Worm (Caenorhabditis elegans) whole organism, L4 larva: Measurements from ENCODE around the gene yju-2.

Experiments
- D1046.2 ChIP-seq: fragments of 200-800 bp; sonication (Bioruptor generic); IDR thresholded peaks from 2 replicates; pipeline ENCODE4 v1.3.6; 2022; ENCODE audit warnings: missing genetic modification characterization, missing compliant biosample characterization
- F26F4.8 ChIP-seq: fragments of 200-800 bp; sonication (Bioruptor generic); conservative IDR thresholded peaks from 2 replicates; pipeline ENCODE4 v1.3.6; 2022; ENCODE audit warnings: missing genetic modification characterization, missing compliant biosample characterization
- F44E2.7 ChIP-seq: fragments of 200-800 bp; sonication (Bioruptor generic); IDR thresholded peaks from 2 replicates; pipeline ENCODE4 v2.1.2; 2022; ENCODE audit warnings: missing genetic modification characterization, missing compliant biosample characterization
- R02D3.7 ChIP-seq: fragments of 150-350 bp; sonication (generic microtip); optimal IDR thresholded peaks from 3 replicates; lab custom pipeline; 2014; ENCODE audit warnings: missing biosample characterization, missing genetic modification characterization
- Y48G9A.11 ChIP-seq: fragments of 200-800 bp; sonication (Bioruptor generic); IDR thresholded peaks from 2 replicates; pipeline ENCODE4 v1.3.6; 2022; ENCODE audit warnings: missing genetic modification reagents, missing genetic modification characterization, missing compliant biosample characterization
- ZK337.2 ChIP-seq: fragments of 200-800 bp; sonication (Bioruptor generic); IDR thresholded peaks from 2 replicates; pipeline ENCODE4 v1.3.6; 2022; ENCODE audit warnings: missing genetic modification reagents, missing genetic modification characterization, missing compliant biosample characterization
- aly-2 ChIP-seq: sonication (generic microtip); optimal IDR thresholded peaks from 2 replicates; lab custom pipeline; 2018; ENCODE audit warnings: missing biosample characterization, missing genetic modification characterization
- attf-4 ChIP-seq: sonication (generic microtip); optimal IDR thresholded peaks from 3 replicates; lab custom pipeline; 2017; ENCODE audit warnings: missing biosample characterization, missing genetic modification characterization
- ceh-44 ChIP-seq: fragments of 200-800 bp; sonication (Bioruptor generic); IDR thresholded peaks from 2 replicates; pipeline ENCODE4 v1.3.6; 2022; ENCODE audit warnings: missing genetic modification reagents, missing genetic modification characterization, missing compliant biosample characterization
- ceh-62 ChIP-seq: sonication (generic microtip); optimal IDR thresholded peaks from 2 replicates; lab custom pipeline; 2017; ENCODE audit warnings: missing biosample characterization, missing genetic modification characterization
- ceh-82 ChIP-seq: sonication (generic microtip); optimal IDR thresholded peaks from 2 replicates; lab custom pipeline; 2017; ENCODE audit warnings: missing biosample characterization, missing genetic modification characterization
- daf-12 ChIP-seq: fragments of 150-350 bp; optimal IDR thresholded peaks from 2 replicates; lab custom pipeline; 2014; ENCODE audit warnings: missing biosample characterization, missing genetic modification reagents, missing genetic modification characterization
- daf-8 ChIP-seq: fragments of 200-800 bp; sonication (Bioruptor generic); IDR thresholded peaks from 2 replicates; pipeline ENCODE4 v1.3.6; 2022; ENCODE audit warnings: missing genetic modification characterization, missing compliant biosample characterization
- dmd-6 ChIP-seq: fragments of 200-800 bp; sonication (Bioruptor generic); IDR thresholded peaks from 2 replicates; pipeline ENCODE4 v1.3.6; 2022; ENCODE audit warnings: missing genetic modification reagents, missing genetic modification characterization, missing compliant biosample characterization
- dpl-1 ChIP-seq: fragments of 150-350 bp; optimal IDR thresholded peaks from 2 replicates; lab custom pipeline; 2014; ENCODE audit warnings: missing biosample characterization, missing genetic modification reagents, missing genetic modification characterization
- duxl-1 ChIP-seq: sonication (generic microtip); optimal IDR thresholded peaks from 2 replicates; lab custom pipeline; 2016; ENCODE audit warnings: mild to moderate bottlenecking, missing genetic modification characterization, moderate library complexity, missing compliant biosample characterization; ENCODE audit not compliant: poor library complexity
- dve-1 ChIP-seq: sonication (generic microtip); optimal IDR thresholded peaks from 2 replicates; lab custom pipeline; 2017; ENCODE audit warnings: antibody characterized with exemption, mild to moderate bottlenecking, missing genetic modification characterization, missing compliant biosample characterization; ENCODE audit not compliant: insufficient read depth
- egl-27 ChIP-seq: sonication (generic microtip); optimal IDR thresholded peaks from 3 replicates; lab custom pipeline; 2017; ENCODE audit warnings: missing biosample characterization, missing genetic modification reagents, missing genetic modification characterization
- fos-1 ChIP-seq: fragments of 150-350 bp; optimal IDR thresholded peaks from 2 replicates; lab custom pipeline; 2014; ENCODE audit warnings: missing biosample characterization, missing genetic modification characterization
- hif-1 ChIP-seq, 2 experiments: sonication (generic microtip); optimal IDR thresholded peaks; 2 replicates each; lab custom pipeline; 2016 to 2017; ENCODE audit warnings: missing compliant biosample characterization in 2 of 2, missing genetic modification characterization in 2 of 2, missing genetic modification reagents in 2 of 2, missing genotype in 2 of 2, mild to moderate bottlenecking in 1 of 2
- hlh-11 ChIP-seq: fragments of 200-800 bp; sonication (Bioruptor generic); optimal IDR thresholded peaks from 2 replicates; lab custom pipeline; 2018; ENCODE audit warnings: mild to moderate bottlenecking, missing genetic modification characterization, missing compliant biosample characterization
- lim-7 ChIP-seq: fragments of 200-800 bp; sonication (Bioruptor generic); IDR thresholded peaks from 2 replicates; pipeline ENCODE4 v1.3.6; 2022; ENCODE audit warnings: missing genetic modification characterization, missing compliant biosample characterization
- lin-13 ChIP-seq: fragments of 150-350 bp; optimal IDR thresholded peaks from 2 replicates; lab custom pipeline; 2014; ENCODE audit warnings: missing biosample characterization, missing genetic modification reagents, missing genetic modification characterization
- lin-29 ChIP-seq: fragments of 200-800 bp; sonication (Bioruptor generic); IDR thresholded peaks from 2 replicates; pipeline ENCODE4 v1.3.6; 2022; ENCODE audit warnings: missing genetic modification reagents, missing genetic modification characterization, missing compliant biosample characterization
- lsy-2 ChIP-seq, 2 experiments: fragments of 150-350 bp in 1 of 2; sonication (generic microtip) in 1 of 2; optimal IDR thresholded peaks; 2 replicates each; lab custom pipeline; 2014 to 2017; ENCODE audit warnings: missing biosample characterization in 2 of 2, missing genetic modification characterization in 2 of 2
- madf-5 ChIP-seq, 2 experiments: fragments of 200-800 bp; sonication (Bioruptor generic); IDR thresholded peaks; 2 replicates each; pipeline ENCODE4 v1.3.6; 2022; ENCODE audit warnings: missing compliant biosample characterization in 2 of 2, missing genetic modification characterization in 2 of 2
- madf-9 ChIP-seq: fragments of 200-800 bp; sonication (Bioruptor generic); conservative IDR thresholded peaks from 2 replicates; pipeline ENCODE4 v1.3.6; 2022; ENCODE audit warnings: missing genetic modification reagents, missing genetic modification characterization, missing compliant biosample characterization
- mdl-1 ChIP-seq, 2 experiments: fragments of 150-350 bp in 1 of 2; sonication (generic microtip) in 1 of 2; optimal IDR thresholded peaks; 2 replicates each; lab custom pipeline; 2014 to 2017; ENCODE audit warnings: missing biosample characterization in 2 of 2, missing genetic modification characterization in 2 of 2
- mdt-29 ChIP-seq: fragments of 200-800 bp; sonication (Bioruptor generic); IDR thresholded peaks from 2 replicates; pipeline ENCODE4 v1.3.6; 2022; ENCODE audit warnings: missing genetic modification reagents, missing genetic modification characterization, missing compliant biosample characterization
- nhr-11 ChIP-seq: fragments of 150-350 bp; optimal IDR thresholded peaks from 2 replicates; lab custom pipeline; 2014; ENCODE audit warnings: missing biosample characterization, missing genetic modification characterization
- nhr-237 ChIP-seq: sonication (generic microtip); optimal IDR thresholded peaks from 2 replicates; lab custom pipeline; 2017; ENCODE audit warnings: missing biosample characterization, missing genetic modification characterization
- nhr-41 ChIP-seq: fragments of 200-800 bp; sonication (Bioruptor generic); IDR thresholded peaks from 2 replicates; pipeline ENCODE4 v1.3.6; 2022; ENCODE audit warnings: missing genetic modification reagents, missing genetic modification characterization, missing compliant biosample characterization
- nhr-6 ChIP-seq: fragments of 150-350 bp; optimal IDR thresholded peaks from 2 replicates; lab custom pipeline; 2014; ENCODE audit warnings: missing biosample characterization, missing genetic modification characterization
- nhr-77 ChIP-seq: fragments of 150-350 bp; optimal IDR thresholded peaks from 2 replicates; lab custom pipeline; 2014; ENCODE audit warnings: missing biosample characterization, missing genetic modification characterization
- php-3 ChIP-seq: fragments of 200-800 bp; sonication (Bioruptor generic); IDR thresholded peaks from 2 replicates; pipeline ENCODE4 v1.3.6; 2022; ENCODE audit warnings: missing genetic modification reagents, missing genetic modification characterization, missing compliant biosample characterization
- pqm-1 ChIP-seq: sonication (generic microtip); optimal IDR thresholded peaks from 2 replicates; lab custom pipeline; 2017; ENCODE audit warnings: missing biosample characterization, missing genetic modification characterization
- rbr-2 ChIP-seq: sonication (generic microtip); optimal IDR thresholded peaks from 2 replicates; lab custom pipeline; 2016; ENCODE audit warnings: missing genotype, missing genetic modification characterization, missing compliant biosample characterization
- sdz-12 ChIP-seq: fragments of 200-800 bp; sonication (Bioruptor generic); optimal IDR thresholded peaks from 2 replicates; lab custom pipeline; 2018; ENCODE audit warnings: mild to moderate bottlenecking, missing genetic modification characterization, missing compliant biosample characterization
- set-16 ChIP-seq: fragments of 200-800 bp; sonication (Bioruptor generic); IDR thresholded peaks from 2 replicates; pipeline ENCODE4 v1.3.6; 2022; ENCODE audit warnings: missing genetic modification reagents, missing genetic modification characterization, missing compliant biosample characterization
- snpc-1.2 ChIP-seq: fragments of 200-800 bp; sonication (Bioruptor generic); IDR thresholded peaks from 2 replicates; pipeline ENCODE4 v1.3.6; 2022; ENCODE audit warnings: missing genetic modification reagents, missing genetic modification characterization, missing compliant biosample characterization
- spr-1 ChIP-seq: sonication (generic microtip); optimal IDR thresholded peaks from 2 replicates; lab custom pipeline; 2016; ENCODE audit warnings: mild to moderate bottlenecking, missing genetic modification characterization, missing compliant biosample characterization
- spr-3 ChIP-seq: fragments of 200-800 bp; sonication (Bioruptor generic); optimal IDR thresholded peaks from 2 replicates; lab custom pipeline; 2018; ENCODE audit warnings: mild to moderate bottlenecking, missing genetic modification characterization, missing compliant biosample characterization
- tra-1 ChIP-seq: fragments of 200-800 bp; sonication (Bioruptor generic); IDR thresholded peaks from 2 replicates; pipeline ENCODE4 v1.3.6; 2022; ENCODE audit warnings: missing genetic modification reagents, missing genetic modification characterization, missing compliant biosample characterization
- zag-1 ChIP-seq: fragments of 150-350 bp; optimal IDR thresholded peaks from 2 replicates; lab custom pipeline; 2014; ENCODE audit warnings: missing biosample characterization, missing genetic modification characterization
- zfp-2 ChIP-seq: sonication (generic microtip); optimal IDR thresholded peaks from 2 replicates; lab custom pipeline; 2016; ENCODE audit warnings: mild to moderate bottlenecking, missing genetic modification characterization, missing compliant biosample characterization
- zip-11 ChIP-seq: fragments of 200-800 bp; sonication (Bioruptor generic); IDR thresholded peaks from 2 replicates; pipeline ENCODE4 v1.3.6; 2022; ENCODE audit warnings: missing genetic modification characterization, missing compliant biosample characterization
- zip-2 ChIP-seq: fragments of 150-350 bp; optimal IDR thresholded peaks from 2 replicates; lab custom pipeline; 2014; ENCODE audit warnings: missing biosample characterization, missing genetic modification characterization
- ztf-11 ChIP-seq: fragments of 150-350 bp; optimal IDR thresholded peaks from 2 replicates; lab custom pipeline; 2014; ENCODE audit warnings: missing biosample characterization, missing genetic modification characterization

yju-2 gene

ce11 chrIII:7165816-7166229 is 18.3 kb upstream of the yju-2 start (continued):
- TF ChIP-seq duxl-1 (tag; lab: Kevin White, UChicago): no peak
- no peak for TF ChIP-seq lin-29 (GFP tag; lab: Robert Waterston, UW)
- no peak for TF ChIP-seq zag-1 (tag; lab: Kevin White, UChicago)
- no peak for TF ChIP-seq sdz-12 (GFP tag; lab: Kevin White, UChicago)
- TF ChIP-seq F44E2.7 (GFP tag; lab: Robert Waterston, UW): no peak
- TF ChIP-seq fos-1: no peak
- TF ChIP-seq nhr-237 (tag; lab: Kevin White, UChicago): no peak
- peak; percentile 69 for TF ChIP-seq dpl-1
- no peak for TF ChIP-seq D1046.2 (GFP tag; lab: Robert Waterston, UW)
- no peak for TF ChIP-seq ceh-82 (tag; lab: Kevin White, UChicago)
- TF ChIP-seq R02D3.7: no peak
- no peak for TF ChIP-seq zip-2 (tag; lab: Kevin White, UChicago)
- no peak for TF ChIP-seq aly-2 (tag; lab: Kevin White, UChicago)
- TF ChIP-seq spr-1: no peak
- TF ChIP-seq ZK337.2 (GFP tag; lab: Robert Waterston, UW): no peak
- TF ChIP-seq lim-7 (GFP tag; lab: Robert Waterston, UW): no peak
- peak; percentile 52 for TF ChIP-seq php-3 (GFP tag; lab: Robert Waterston, UW)
- TF ChIP-seq, all 104 proteins: peak for 32

- TF ChIP-seq egl-27 (no peak), snpc-1.2 (no peak), ztf-11 (no peak), hif-1 (tag; optimal IDR thresholded peaks at IDR 0.05; lab: Kevin White, UChicago) (peak in 1 of 2 experiments; percentile 20), spr-3 (GFP tag; lab: Kevin White, UChicago) (no peak), zip-11 (GFP tag; lab: Robert Waterston, UW) (no peak), pqm-1 (tag; lab: Kevin White, UChicago) (peak; percentile 84), lsy-2 (tag; optimal IDR thresholded peaks at IDR 0.05; lab: Kevin White, UChicago) (peak in 1 of 2 experiments; percentile 57), nhr-6 (tag; lab: Kevin White, UChicago) (peak; percentile 29), rbr-2 (tag; lab: Kevin White, UChicago) (peak; percentile 64), tra-1 (no peak), zfp-2 (no peak), mdt-29 (GFP tag; lab: Robert Waterston, UW) (no peak), F26F4.8 (no peak), dpl-1 (peak; percentile 2), attf-4 (tag; lab: Kevin White, UChicago) (no peak), R02D3.7 (no peak), nhr-77 (tag; lab: Kevin White, UChicago) (no peak), dmd-6 (GFP tag; lab: Robert Waterston, UW) (peak; percentile 45), madf-5 (GFP tag; IDR thresholded peaks at IDR 0.05; lab: Robert Waterston, UW) (no peak), lin-13 (no peak), nhr-11 (no peak), dve-1 (tag; lab: Kevin White, UChicago) (peak; percentile 12), set-16 (GFP tag; lab: Robert Waterston, UW) (peak; percentile 31), madf-9 (GFP tag; lab: Robert Waterston, UW) (0 out of 2 replicates have a peak, but pooled peaks have one; percentile 23), daf-8 (GFP tag; lab: Robert Waterston, UW) (no peak), F44E2.7 (GFP tag; lab: Robert Waterston, UW) (no peak), hlh-11 (peak; percentile 58), ceh-44 (GFP tag; lab: Robert Waterston, UW) (no peak), php-3 (GFP tag; lab: Robert Waterston, UW) (peak; percentile 89), daf-12 (tag; lab: Kevin White, UChicago) (no peak), lin-29 (GFP tag; lab: Robert Waterston, UW) (no peak), Y48G9A.11 (GFP tag; lab: Robert Waterston, UW) (no peak), nhr-41 (GFP tag; lab: Robert Waterston, UW) (no peak), mdl-1 (tag; optimal IDR thresholded peaks at IDR 0.05; lab: Kevin White, UChicago) (peak in 1 of 2 experiments; percentile 41), ceh-62 (tag; lab: Kevin White, UChicago) (no peak), spr-1 (no peak)
Measured at ce11 chrIII:7166664-7167567, 17.2 kb upstream of the yju-2 start.
